Fruit fly (Drosophila melanogaster) whole organism, embryonic: ENCODE measurements around the gene CG13917.

Experiments used
- B-H2 ChIP-seq: fragments of 200-800 bp; sonication (Bioruptor generic); optimal IDR thresholded peaks from 2 replicates; lab custom pipeline; 2018; ENCODE audit warnings: missing biosample characterization, mild to moderate bottlenecking, missing genetic modification characterization
- Bteb2 ChIP-seq: fragments of 200-800 bp; sonication (Bioruptor generic); optimal IDR thresholded peaks from 2 replicates; lab custom pipeline; 2016; ENCODE audit warnings: missing biosample characterization, missing genetic modification characterization
- CG11560 ChIP-seq: fragments of 200-800 bp; sonication (Bioruptor generic); IDR thresholded peaks from 3 replicates; pipeline ENCODE4 v1.3.6; 2022; ENCODE audit warnings: missing biosample characterization, missing genetic modification characterization
- CG12155 ChIP-seq: fragments of 200-800 bp; sonication (Bioruptor generic); optimal IDR thresholded peaks from 3 replicates; lab custom pipeline; 2016; ENCODE audit warnings: missing biosample characterization, missing genetic modification characterization
- CG12942 ChIP-seq: fragments of 200-800 bp; sonication (Bioruptor generic); optimal IDR thresholded peaks from 3 replicates; lab custom pipeline; 2016; ENCODE audit warnings: missing biosample characterization, missing genetic modification characterization
- CG13775 ChIP-seq: fragments of 200-800 bp; sonication (Bioruptor generic); optimal IDR thresholded peaks from 3 replicates; lab custom pipeline; 2017; ENCODE audit warnings: missing biosample characterization, mild to moderate bottlenecking, missing genetic modification characterization
- CG14441 ChIP-seq: fragments of 200-800 bp; sonication (Bioruptor generic); IDR thresholded peaks from 2 replicates; pipeline ENCODE4 v1.3.6; 2022; ENCODE audit warnings: missing biosample characterization, missing genetic modification characterization
- CG14860 ChIP-seq: fragments of 200-800 bp; sonication (Bioruptor generic); IDR thresholded peaks from 3 replicates; pipeline ENCODE4 v1.3.6; 2022; ENCODE audit warnings: missing biosample characterization, missing genetic modification characterization; ENCODE audit not compliant: partially characterized antibody
- CG15011 ChIP-seq: fragments of 200-800 bp; sonication (Bioruptor generic); optimal IDR thresholded peaks from 3 replicates; lab custom pipeline; 2018; ENCODE audit warnings: missing biosample characterization, mild to moderate bottlenecking, missing genetic modification characterization
- CG15073 ChIP-seq: fragments of 200-800 bp; sonication (Bioruptor generic); optimal IDR thresholded peaks from 2 replicates; lab custom pipeline; 2016; ENCODE audit warnings: missing biosample characterization, missing genetic modification characterization
- CG15269 ChIP-seq: fragments of 200-800 bp; sonication (Bioruptor generic); optimal IDR thresholded peaks from 2 replicates; lab custom pipeline; 2018; ENCODE audit warnings: missing biosample characterization, mild to moderate bottlenecking, missing genetic modification characterization, moderate library complexity
- CG18476 ChIP-seq: fragments of 200-800 bp; sonication (Bioruptor generic); optimal IDR thresholded peaks from 2 replicates; lab custom pipeline; 2016; ENCODE audit warnings: missing biosample characterization, mild to moderate bottlenecking, missing genetic modification characterization
- CG18764 ChIP-seq: fragments of 200-800 bp; sonication (Bioruptor generic); optimal IDR thresholded peaks from 3 replicates; lab custom pipeline; 2016; ENCODE audit warnings: missing biosample characterization, missing genetic modification characterization
- CG31224 ChIP-seq: fragments of 200-800 bp; sonication (Bioruptor generic); IDR thresholded peaks from 2 replicates; pipeline ENCODE4 v1.3.6; 2022; ENCODE audit warnings: missing biosample characterization, missing genetic modification characterization
- CG3847 ChIP-seq: fragments of 200-800 bp; sonication (Bioruptor generic); IDR thresholded peaks from 2 replicates; pipeline ENCODE4 v1.3.6; 2022; ENCODE audit warnings: missing biosample characterization, missing genetic modification characterization
- CG4328 ChIP-seq: fragments of 200-800 bp; sonication (Bioruptor generic); optimal IDR thresholded peaks from 3 replicates; lab custom pipeline; 2017; ENCODE audit warnings: missing biosample characterization, missing genetic modification reagents, missing genetic modification characterization
- CG4730 ChIP-seq: fragments of 200-800 bp; sonication (Bioruptor generic); IDR thresholded peaks from 2 replicates; pipeline ENCODE4 v1.3.6; 2022; ENCODE audit warnings: missing biosample characterization, missing genetic modification characterization
- CG5245 ChIP-seq: fragments of 200-800 bp; sonication (Bioruptor generic); optimal IDR thresholded peaks from 3 replicates; lab custom pipeline; 2016; ENCODE audit warnings: missing biosample characterization, missing genetic modification characterization
- CG6654 ChIP-seq: fragments of 200-800 bp; sonication (Bioruptor generic); optimal IDR thresholded peaks from 2 replicates; lab custom pipeline; 2017; ENCODE audit warnings: missing biosample characterization, mild to moderate bottlenecking, missing genetic modification characterization
- CG6765 ChIP-seq: fragments of 200-800 bp; sonication (Bioruptor generic); optimal IDR thresholded peaks from 3 replicates; lab custom pipeline; 2017; ENCODE audit warnings: missing biosample characterization, mild to moderate bottlenecking, missing genetic modification characterization
- CG7839 ChIP-seq: fragments of 200-800 bp; sonication (Bioruptor generic); optimal IDR thresholded peaks from 3 replicates; lab custom pipeline; 2018; ENCODE audit warnings: missing biosample characterization, mild to moderate bottlenecking, missing genetic modification characterization, moderate library complexity
- CG8924 ChIP-seq: fragments of 200-800 bp; optimal IDR thresholded peaks from 3 replicates; lab custom pipeline; 2019; ENCODE audit warnings: missing biosample characterization, mild to moderate bottlenecking, missing genetic modification characterization, moderate library complexity
- CG9437 ChIP-seq: fragments of 200-800 bp; sonication (Bioruptor generic); optimal IDR thresholded peaks from 2 replicates; lab custom pipeline; 2018; ENCODE audit warnings: missing biosample characterization, mild to moderate bottlenecking, missing genetic modification characterization
- CG9876 ChIP-seq: fragments of 200-800 bp; sonication (Bioruptor generic); optimal IDR thresholded peaks from 2 replicates; lab custom pipeline; 2016; ENCODE audit warnings: missing biosample characterization, missing genetic modification characterization
- D ChIP-seq, 2 experiments: fragments of 200-800 bp in 1 of 2; fragments of >200 bp in 1 of 2; sonication (Bioruptor generic) in 1 of 2; optimal IDR thresholded peaks; 2 replicates in 1 of 2; 3 replicates in 1 of 2; lab custom pipeline; 2017; ENCODE audit warnings: mild to moderate bottlenecking in 1 of 2, missing biosample characterization in 1 of 2, missing genetic modification characterization in 1 of 2, missing genetic modification reagents in 1 of 2
- Dfd ChIP-seq, 2 experiments: fragments of >200 bp; optimal IDR thresholded peaks; 2 replicates each; lab custom pipeline; 2017; ENCODE audit warnings: missing biosample characterization in 2 of 2, missing genetic modification characterization in 2 of 2
- Dll ChIP-seq: fragments of 200-800 bp; sonication (Bioruptor generic); IDR thresholded peaks from 4 replicates; pipeline ENCODE4 v1.3.6; 2022; ENCODE audit warnings: missing biosample characterization, missing genetic modification characterization; ENCODE audit not compliant: partially characterized antibody
- Doc2 ChIP-seq: fragments of 200-800 bp; sonication (Bioruptor generic); IDR thresholded peaks from 2 replicates; pipeline ENCODE4 v1.3.6; 2022; ENCODE audit warnings: missing biosample characterization, missing genetic modification characterization
- Max ChIP-seq: fragments of 200-800 bp; sonication (Bioruptor generic); optimal IDR thresholded peaks from 2 replicates; lab custom pipeline; 2016; ENCODE audit warnings: missing biosample characterization, mild to moderate bottlenecking, missing genetic modification characterization
- Nf-YA ChIP-seq: fragments of 200-800 bp; sonication (Bioruptor generic); IDR thresholded peaks from 2 replicates; pipeline ENCODE4 v1.3.6; 2022; ENCODE audit warnings: missing biosample characterization, missing genetic modification characterization
- Nf-YC ChIP-seq: fragments of 200-800 bp; optimal IDR thresholded peaks from 3 replicates; lab custom pipeline; 2019; ENCODE audit warnings: missing biosample characterization, mild to moderate bottlenecking, missing genetic modification characterization, moderate library complexity
- Xrp1 ChIP-seq: fragments of 200-800 bp; sonication (Bioruptor generic); IDR thresholded peaks from 2 replicates; pipeline ENCODE4 v1.3.6; 2022; ENCODE audit warnings: missing biosample characterization, missing genetic modification characterization
- ac ChIP-seq: fragments of 200-800 bp; sonication (Bioruptor generic); optimal IDR thresholded peaks from 3 replicates; lab custom pipeline; 2017; ENCODE audit warnings: missing biosample characterization, mild to moderate bottlenecking, missing genetic modification characterization
- crc ChIP-seq: fragments of 200-800 bp; sonication (Bioruptor generic); optimal IDR thresholded peaks from 2 replicates; lab custom pipeline; 2016; ENCODE audit warnings: missing biosample characterization, missing genetic modification characterization
- ems ChIP-seq: fragments of 200-800 bp; sonication (Bioruptor generic); optimal IDR thresholded peaks from 3 replicates; lab custom pipeline; 2016; ENCODE audit warnings: missing biosample characterization, missing genetic modification characterization
- fd102C ChIP-seq: fragments of 200-800 bp; sonication (Bioruptor generic); optimal IDR thresholded peaks from 2 replicates; lab custom pipeline; 2018; ENCODE audit warnings: missing biosample characterization, mild to moderate bottlenecking, missing genetic modification characterization, moderate library complexity
- hb ChIP-seq: fragments of 200-800 bp; sonication (Bioruptor generic); IDR thresholded peaks from 3 replicates; pipeline ENCODE4 v1.3.6; 2022; ENCODE audit warnings: missing biosample characterization, missing genetic modification characterization; ENCODE audit not compliant: partially characterized antibody
- ind ChIP-seq: fragments of 200-800 bp; sonication (Bioruptor generic); optimal IDR thresholded peaks from 3 replicates; lab custom pipeline; 2016; ENCODE audit warnings: missing biosample characterization, missing genetic modification characterization
- insv ChIP-seq, 2 experiments: fragments of 200-800 bp; sonication (Bioruptor generic); optimal IDR thresholded peaks; 3 replicates each; lab custom pipeline; 2016 to 2018; ENCODE audit warnings: missing biosample characterization in 2 of 2, missing genetic modification characterization in 2 of 2
- jing ChIP-seq: fragments of 200-800 bp; sonication (Bioruptor generic); optimal IDR thresholded peaks from 2 replicates; lab custom pipeline; 2018; ENCODE audit warnings: missing biosample characterization, mild to moderate bottlenecking, missing genetic modification characterization
- luna ChIP-seq: fragments of 200-800 bp; sonication (Bioruptor generic); optimal IDR thresholded peaks from 2 replicates; lab custom pipeline; 2016; ENCODE audit warnings: missing biosample characterization, missing genetic modification characterization
- nmo ChIP-seq: fragments of 200-800 bp; sonication (Bioruptor generic); optimal IDR thresholded peaks from 2 replicates; lab custom pipeline; 2018; ENCODE audit warnings: missing biosample characterization, mild to moderate bottlenecking, missing genetic modification characterization, moderate library complexity
- onecut ChIP-seq: fragments of 200-800 bp; sonication (Bioruptor generic); IDR thresholded peaks from 2 replicates; pipeline ENCODE4 v1.3.6; 2022; ENCODE audit warnings: missing biosample characterization, missing genetic modification characterization
- pfk ChIP-seq: fragments of 200-800 bp; sonication (Bioruptor generic); optimal IDR thresholded peaks from 2 replicates; lab custom pipeline; 2018; ENCODE audit warnings: missing biosample characterization, mild to moderate bottlenecking, missing genetic modification characterization, moderate library complexity
- phol ChIP-seq: fragments of 200-800 bp; sonication (Bioruptor generic); optimal IDR thresholded peaks from 3 replicates; lab custom pipeline; 2018; ENCODE audit warnings: missing biosample characterization, mild to moderate bottlenecking, missing genetic modification characterization, moderate library complexity
- pzg ChIP-seq: fragments of 200-800 bp; sonication (Bioruptor generic); optimal IDR thresholded peaks from 3 replicates; lab custom pipeline; 2018; ENCODE audit warnings: missing biosample characterization, mild to moderate bottlenecking, missing genetic modification characterization, moderate library complexity
- sim ChIP-seq: fragments of 200-800 bp; sonication (Bioruptor generic); IDR thresholded peaks from 2 replicates; pipeline ENCODE4 v1.3.6; 2022; ENCODE audit warnings: missing biosample characterization, missing genetic modification characterization
- yki ChIP-seq: fragments of >200 bp; optimal IDR thresholded peaks from 3 replicates; lab custom pipeline; 2018
- zfh1 ChIP-seq: fragments of 200-800 bp; sonication (Bioruptor generic); IDR thresholded peaks from 3 replicates; pipeline ENCODE4 v1.3.6; 2022; ENCODE audit warnings: missing biosample characterization, missing genetic modification characterization

CG13917 gene

dm6 chr3L:1587140-1587849, 10.8 kb downstream of the CG13917 start (continued):
- TF ChIP-seq CG9437 (GFP tag; lab: Kevin White, UChicago) (peak; percentile 33), onecut (peak; percentile 85), CG15269 (tag; lab: Kevin White, UChicago) (peak; percentile 89), CG5245 (GFP tag; lab: Kevin White, UChicago) (peak; percentile 91), D (optimal IDR thresholded peaks at IDR 0.05; lab: Kevin White, UChicago) (peak; percentile 15), D (GFP tag; optimal IDR thresholded peaks at IDR 0.05; lab: Kevin White, UChicago) (peak; percentile 64), CG15011 (GFP tag; lab: Kevin White, UChicago) (peak; percentile 64), CG6765 (GFP tag; lab: Kevin White, UChicago) (peak; percentile 76), CG14441 (GFP tag; lab: Robert Waterston, UW) (peak; percentile 92), nmo (GFP tag; lab: Kevin White, UChicago) (peak; percentile 59), CG15073 (GFP tag; lab: Kevin White, UChicago) (no peak), CG14860 (GFP tag; lab: Robert Waterston, UW) (no peak), ac (no peak), Dfd (GFP tag; optimal IDR thresholded peaks at IDR 0.05; lab: Kevin White, UChicago) (no peak), CG6654 (GFP tag; lab: Kevin White, UChicago) (peak; percentile 57), ind (peak; percentile 92), yki (no peak), Dll (GFP tag; lab: Robert Waterston, UW) (no peak), phol (peak; percentile 73), CG4730 (GFP tag; lab: Robert Waterston, UW) (peak; percentile 83), luna (GFP tag; lab: Kevin White, UChicago) (peak; percentile 62), Max (GFP tag; lab: Kevin White, UChicago) (peak; percentile 73), Nf-YC (peak; percentile 68), CG13775 (peak; percentile 43), ems (GFP tag; lab: Kevin White, UChicago) (peak; percentile 83), sim (peak; percentile 79; the same call in 1 of the 2 replicates), B-H2 (GFP tag; lab: Kevin White, UChicago) (no peak), CG11560 (tag; lab: Robert Waterston, UW) (peak; percentile 76), Nf-YA (GFP tag; lab: Robert Waterston, UW) (peak; percentile 73), CG12155 (peak; percentile 77), CG8924 (tag; lab: Kevin White, UChicago) (peak; percentile 62), fd102C (GFP tag; lab: Kevin White, UChicago) (no peak), zfh1 (peak; percentile 86), crc (GFP tag; lab: Kevin White, UChicago) (peak; percentile 85), CG9876 (peak; percentile 71), CG31224 (GFP tag; lab: Robert Waterston, UW) (peak; percentile 81), CG18476 (GFP tag; lab: Kevin White, UChicago) (peak; percentile 51), Bteb2 (GFP tag; lab: Kevin White, UChicago) (peak; percentile 64), jing (GFP tag; lab: Kevin White, UChicago) (peak; percentile 29), Xrp1 (GFP tag; lab: Robert Waterston, UW) (peak; percentile 85), hb (no peak), pfk (GFP tag; lab: Kevin White, UChicago) (no peak), Doc2 (GFP tag; lab: Robert Waterston, UW) (peak; percentile 49; the same call in 1 of the 2 replicates), CG3847 (GFP tag; lab: Robert Waterston, UW) (peak; percentile 89), CG18764 (GFP tag; lab: Kevin White, UChicago) (peak; percentile 77), CG7839 (tag; lab: Kevin White, UChicago) (peak; percentile 93), pzg (GFP tag; lab: Kevin White, UChicago) (peak; percentile 2), insv (GFP tag; optimal IDR thresholded peaks at IDR 0.05; lab: Kevin White, UChicago) (no peak), CG12942 (GFP tag; lab: Kevin White, UChicago) (peak; percentile 64), CG4328 (GFP tag; lab: Kevin White, UChicago) (peak; percentile 64)
